Worm (Caenorhabditis elegans): ENCODE measurements around the gene spk-1.

The spk-1 gene

ce11 chrIII:9467095-9467494 is 10.7 kb downstream of the spk-1 start, which contains the start of gene baf-1 (continued):
- TF ChIP-seq pha-4 (tag; optimal IDR thresholded peaks at IDR 0.05) (no peak), lin-54 (GFP tag; optimal IDR thresholded peaks at IDR 0.05) (peak; percentile 65), cebp-1 (GFP tag; IDR thresholded peaks at IDR 0.05) (peak; percentile 21; the same call in 1 of the 2 replicates), cebp-1 (tag; optimal IDR thresholded peaks at IDR 0.05) (peak; percentile 92), dpff-1 (tag; optimal IDR thresholded peaks at IDR 0.05) (no peak), F57A8.1 (GFP tag; optimal IDR thresholded peaks at IDR 0.05) (no peak), C17E4.6 (GFP tag; IDR thresholded peaks at IDR 0.05) (no peak), unc-62 (GFP tag; optimal IDR thresholded peaks at IDR 0.05) (no peak), sdz-38 (tag; optimal IDR thresholded peaks at IDR 0.05) (no peak), mel-28 (tag; optimal IDR thresholded peaks at IDR 0.05; ENCODE audit: borderline replicate concordance) (no peak), snpc-1.3 (tag; optimal IDR thresholded peaks at IDR 0.05; ENCODE audit: insufficient read depth) (peak; percentile 15), athp-1 (tag; optimal IDR thresholded peaks at IDR 0.05) (no peak), ztf-3 (GFP tag; optimal IDR thresholded peaks at IDR 0.05) (no peak), aptf-2 (GFP tag; conservative IDR thresholded peaks at IDR 0.05) (no peak), atf-7 (tag; optimal IDR thresholded peaks at IDR 0.05) (peak; percentile 10), dox-1 (GFP tag; IDR thresholded peaks at IDR 0.05) (peak; percentile 76), nhr-80 (tag; optimal IDR thresholded peaks at IDR 0.05) (peak; percentile 40), hmg-20 (GFP tag; IDR thresholded peaks at IDR 0.05) (no peak), let-607 (tag; optimal IDR thresholded peaks at IDR 0.05) (no peak), lsl-1 (GFP tag; optimal IDR thresholded peaks at IDR 0.05) (peak; percentile 44), nfyb-1 (GFP tag; IDR thresholded peaks at IDR 0.05) (no peak), cebp-2 (GFP tag; IDR thresholded peaks at IDR 0.05) (no peak), zfh-2 (GFP tag; conservative IDR thresholded peaks at IDR 0.05) (no peak), snpc-3.4 (tag; optimal IDR thresholded peaks at IDR 0.05) (peak; percentile 11), let-526 (GFP tag; IDR thresholded peaks at IDR 0.05) (no peak), ceh-79 (tag; optimal IDR thresholded peaks at IDR 0.05) (no peak), ceh-58 (GFP tag; IDR thresholded peaks at IDR 0.05) (no peak), efl-1 (GFP tag; optimal IDR thresholded peaks at IDR 0.05) (peak; percentile 20), rec-8 (tag; optimal IDR thresholded peaks at IDR 0.05) (no peak), B0261.1 (tag; optimal IDR thresholded peaks at IDR 0.05) (no peak), madf-10 (tag; optimal IDR thresholded peaks at IDR 0.05) (no peak), Y95B8A.8 (GFP tag; IDR thresholded peaks at IDR 0.05) (no peak), T07F8.4 (tag; optimal IDR thresholded peaks at IDR 0.05) (no peak), F39B2.1 (GFP tag; IDR thresholded peaks at IDR 0.05) (no peak), lsy-27 (tag; optimal IDR thresholded peaks at IDR 0.05; ENCODE audit: borderline replicate concordance, insufficient read depth) (no peak), ccch-3 (GFP tag; optimal IDR thresholded peaks at IDR 0.05) (no peak), F52B5.7 (tag; optimal IDR thresholded peaks at IDR 0.05) (no peak), ztf-25 (GFP tag; IDR thresholded peaks at IDR 0.05) (no peak), T26A5.8 (tag; optimal IDR thresholded peaks at IDR 0.05) (no peak), aptf-3 (GFP tag; IDR thresholded peaks at IDR 0.05) (no peak), pbrm-1 (GFP tag; IDR thresholded peaks at IDR 0.05) (0 out of 2 replicates have a peak, but pooled peaks have one; percentile 16), nhr-90 (tag; optimal IDR thresholded peaks at IDR 0.05) (no peak), snpc-4 (GFP tag; optimal IDR thresholded peaks at IDR 0.05) (no peak), snpc-4 (tag; optimal IDR thresholded peaks at IDR 0.05) (peak in 2 of 4 experiments; percentile 38 to 41), fkh-3 (tag; optimal IDR thresholded peaks at IDR 0.05) (peak; percentile 37), F55B11.4 (tag; optimal IDR thresholded peaks at IDR 0.05; ENCODE audit: borderline replicate concordance, insufficient read depth) (no peak), somi-1 (GFP tag; optimal IDR thresholded peaks at IDR 0.05) (no peak), rpc-1 (optimal IDR thresholded peaks at IDR 0.05) (no peak), rpc-1 (tag; optimal IDR thresholded peaks at IDR 0.05) (no peak)
